Worm (Caenorhabditis elegans) whole organism, young adult: ENCODE data around the gene C14A4.13.

Experiments used
- C06A6.2 ChIP-seq: fragments of 200-800 bp; sonication (Bioruptor generic); conservative IDR thresholded peaks from 2 replicates; pipeline ENCODE4 v1.3.6; 2022; ENCODE audit warnings: missing genetic modification characterization, missing compliant biosample characterization
- D2030.7 ChIP-seq: fragments of 200-800 bp; sonication (Bioruptor generic); IDR thresholded peaks from 2 replicates; pipeline ENCODE4 v1.3.6; 2022; ENCODE audit warnings: missing genetic modification reagents, missing genetic modification characterization, missing compliant biosample characterization
- die-1 ChIP-seq: sonication (generic microtip); optimal IDR thresholded peaks from 2 replicates; lab custom pipeline; 2016; ENCODE audit warnings: missing genotype, mild to moderate bottlenecking, missing genetic modification characterization, missing compliant biosample characterization
- pha-4 ChIP-seq: fragments of 150-350 bp; sonication (generic microtip); optimal IDR thresholded peaks from 2 replicates; lab custom pipeline; 2014; ENCODE audit warnings: missing biosample characterization, missing genetic modification reagents, missing genetic modification characterization
- sptf-2 ChIP-seq: fragments of 200-800 bp; sonication (Bioruptor generic); optimal IDR thresholded peaks from 2 replicates; lab custom pipeline; 2018; ENCODE audit warnings: mild to moderate bottlenecking, missing genetic modification characterization, missing compliant biosample characterization
- unc-62 ChIP-seq: fragments of 150-350 bp; optimal IDR thresholded peaks from 2 replicates; lab custom pipeline; 2014; ENCODE audit warnings: missing biosample characterization, missing genetic modification reagents, missing genetic modification characterization

DNA sequence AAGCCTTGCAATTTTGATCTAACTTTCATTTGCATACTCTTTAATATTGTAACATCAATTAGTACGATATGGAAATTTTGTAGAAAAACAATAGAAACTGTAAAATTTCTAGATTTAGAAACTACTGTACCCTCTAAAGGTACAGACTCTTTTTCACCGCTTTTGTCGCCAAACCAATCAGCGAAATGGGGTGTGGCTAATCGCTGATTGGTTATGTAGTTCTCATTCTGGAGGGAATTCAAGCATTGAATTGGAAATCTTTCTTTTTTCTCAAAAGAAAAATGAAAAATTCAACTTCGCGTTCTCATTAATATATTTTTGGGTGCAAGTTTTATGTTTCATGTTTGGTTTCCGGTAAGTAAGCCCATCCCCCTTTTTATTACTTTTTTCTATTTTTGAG is 14.7 kb upstream of the C14A4.13 start:
- TF ChIP-seq D2030.7 (GFP tag; lab: Robert Waterston, UW) (no peak), die-1 (no peak), pha-4 (tag; lab: Kevin White, UChicago) (no peak), C06A6.2 (GFP tag; lab: Robert Waterston, UW) (no peak), sptf-2 (GFP tag; lab: Kevin White, UChicago) (no peak), unc-62 (no peak)
